Worm (Caenorhabditis elegans) whole organism, L4 larva: Measurements from ENCODE around the gene cpsf-3.
A peak's percentile ranks its signal among the peaks of the same experiment; 100 is the strongest.

Experiments used
- F37D6.2 ChIP-seq: sonication (generic microtip); optimal IDR thresholded peaks from 2 replicates; lab custom pipeline; 2016; ENCODE audit warnings: mild to moderate bottlenecking, missing genetic modification characterization, missing compliant biosample characterization
- T20F7.1 ChIP-seq: fragments of 200-800 bp; sonication (Bioruptor generic); optimal IDR thresholded peaks from 2 replicates; lab custom pipeline; 2018; ENCODE audit warnings: mild to moderate bottlenecking, missing genetic modification characterization, missing compliant biosample characterization
- T26A8.4 ChIP-seq: fragments of 200-800 bp; sonication (Bioruptor generic); IDR thresholded peaks from 2 replicates; pipeline ENCODE4 v1.3.6; 2022; ENCODE audit warnings: missing genetic modification characterization, missing compliant biosample characterization
- Y105C5A.15 ChIP-seq: fragments of 200-800 bp; sonication (Bioruptor generic); IDR thresholded peaks from 2 replicates; pipeline ENCODE4 v1.3.6; 2022; ENCODE audit warnings: missing genetic modification characterization, missing compliant biosample characterization
- Y48G9A.11 ChIP-seq: fragments of 200-800 bp; sonication (Bioruptor generic); IDR thresholded peaks from 2 replicates; pipeline ENCODE4 v1.3.6; 2022; ENCODE audit warnings: missing genetic modification reagents, missing genetic modification characterization, missing compliant biosample characterization
- Y75B8A.6 ChIP-seq: fragments of 200-800 bp; sonication (Bioruptor generic); IDR thresholded peaks from 2 replicates; pipeline ENCODE4 v1.3.6; 2022; ENCODE audit warnings: missing genetic modification reagents, missing genetic modification characterization, missing compliant biosample characterization
- ZK337.2 ChIP-seq: fragments of 200-800 bp; sonication (Bioruptor generic); IDR thresholded peaks from 2 replicates; pipeline ENCODE4 v1.3.6; 2022; ENCODE audit warnings: missing genetic modification reagents, missing genetic modification characterization, missing compliant biosample characterization
- aha-1 ChIP-seq: fragments of 150-350 bp; peaks from one replicate; lab custom pipeline; 2014; ENCODE audit warnings: missing biosample characterization, missing genetic modification characterization
- aly-2 ChIP-seq: sonication (generic microtip); optimal IDR thresholded peaks from 2 replicates; lab custom pipeline; 2018; ENCODE audit warnings: missing biosample characterization, missing genetic modification characterization
- arid-1 ChIP-seq: fragments of 200-800 bp; sonication (Bioruptor generic); conservative IDR thresholded peaks from 2 replicates; pipeline ENCODE4 v1.3.6; 2022; ENCODE audit warnings: missing genetic modification reagents, missing genetic modification characterization, missing compliant biosample characterization
- ceh-28 ChIP-seq: fragments of 150-350 bp; optimal IDR thresholded peaks from 2 replicates; lab custom pipeline; 2014; ENCODE audit warnings: missing biosample characterization, missing genetic modification reagents, missing genetic modification characterization
- ceh-44 ChIP-seq: fragments of 200-800 bp; sonication (Bioruptor generic); IDR thresholded peaks from 2 replicates; pipeline ENCODE4 v1.3.6; 2022; ENCODE audit warnings: missing genetic modification reagents, missing genetic modification characterization, missing compliant biosample characterization
- ceh-62 ChIP-seq: sonication (generic microtip); optimal IDR thresholded peaks from 2 replicates; lab custom pipeline; 2017; ENCODE audit warnings: missing biosample characterization, missing genetic modification characterization
- ceh-82 ChIP-seq: sonication (generic microtip); optimal IDR thresholded peaks from 2 replicates; lab custom pipeline; 2017; ENCODE audit warnings: missing biosample characterization, missing genetic modification characterization
- ces-1 ChIP-seq: fragments of 150-350 bp; sonication (generic microtip); optimal IDR thresholded peaks from 4 replicates; lab custom pipeline; 2014; ENCODE audit warnings: missing biosample characterization, missing genetic modification reagents, missing genetic modification characterization
- daf-16 ChIP-seq, 3 experiments: sonication (generic microtip); optimal IDR thresholded peaks; 2 replicates each; lab custom pipeline; 2016 to 2017; ENCODE audit warnings: missing genetic modification characterization in 3 of 3, missing genetic modification reagents in 3 of 3, mild to moderate bottlenecking in 2 of 3, missing compliant biosample characterization in 2 of 3, missing biosample characterization in 1 of 3, moderate library complexity in 1 of 3
- daf-19 ChIP-seq: fragments of 200-800 bp; sonication (Bioruptor generic); conservative IDR thresholded peaks from 2 replicates; pipeline ENCODE4 v1.3.6; 2022; ENCODE audit warnings: missing genetic modification characterization, missing compliant biosample characterization
- dpl-1 ChIP-seq: fragments of 150-350 bp; optimal IDR thresholded peaks from 2 replicates; lab custom pipeline; 2014; ENCODE audit warnings: missing biosample characterization, missing genetic modification reagents, missing genetic modification characterization
- dve-1 ChIP-seq: sonication (generic microtip); optimal IDR thresholded peaks from 2 replicates; lab custom pipeline; 2017; ENCODE audit warnings: antibody characterized with exemption, mild to moderate bottlenecking, missing genetic modification characterization, missing compliant biosample characterization; ENCODE audit not compliant: insufficient read depth
- egl-27 ChIP-seq: sonication (generic microtip); optimal IDR thresholded peaks from 3 replicates; lab custom pipeline; 2017; ENCODE audit warnings: missing biosample characterization, missing genetic modification reagents, missing genetic modification characterization
- fkh-10 ChIP-seq: fragments of 150-350 bp; optimal IDR thresholded peaks from 2 replicates; lab custom pipeline; 2014; ENCODE audit warnings: missing biosample characterization, missing genetic modification reagents, missing genetic modification characterization
- hif-1 ChIP-seq, 2 experiments: sonication (generic microtip); optimal IDR thresholded peaks; 2 replicates each; lab custom pipeline; 2016 to 2017; ENCODE audit warnings: missing compliant biosample characterization in 2 of 2, missing genetic modification characterization in 2 of 2, missing genetic modification reagents in 2 of 2, missing genotype in 2 of 2, mild to moderate bottlenecking in 1 of 2
- hlh-11 ChIP-seq: fragments of 200-800 bp; sonication (Bioruptor generic); optimal IDR thresholded peaks from 2 replicates; lab custom pipeline; 2018; ENCODE audit warnings: mild to moderate bottlenecking, missing genetic modification characterization, missing compliant biosample characterization
- hlh-30 ChIP-seq: sonication (generic microtip); optimal IDR thresholded peaks from 2 replicates; lab custom pipeline; 2017; ENCODE audit warnings: antibody characterized with exemption, mild to moderate bottlenecking, missing genetic modification characterization, missing compliant biosample characterization; ENCODE audit not compliant: insufficient read depth
- hmg-1.1 ChIP-seq: fragments of 200-800 bp; sonication (Bioruptor generic); IDR thresholded peaks from 2 replicates; pipeline ENCODE4 v1.3.6; 2022; ENCODE audit warnings: missing genetic modification reagents, missing genetic modification characterization, missing compliant biosample characterization
- lim-7 ChIP-seq: fragments of 200-800 bp; sonication (Bioruptor generic); IDR thresholded peaks from 2 replicates; pipeline ENCODE4 v1.3.6; 2022; ENCODE audit warnings: missing genetic modification characterization, missing compliant biosample characterization
- lin-1 ChIP-seq: fragments of 200-800 bp; sonication (Bioruptor generic); IDR thresholded peaks from 2 replicates; pipeline ENCODE4 v1.3.6; 2022; ENCODE audit warnings: missing genetic modification reagents, missing genetic modification characterization, missing compliant biosample characterization
- lin-15B ChIP-seq: fragments of 150-350 bp; sonication (generic microtip); optimal IDR thresholded peaks from 3 replicates; lab custom pipeline; 2014; ENCODE audit warnings: missing biosample characterization, missing genetic modification characterization
- lin-29 ChIP-seq: fragments of 200-800 bp; sonication (Bioruptor generic); IDR thresholded peaks from 2 replicates; pipeline ENCODE4 v1.3.6; 2022; ENCODE audit warnings: missing genetic modification reagents, missing genetic modification characterization, missing compliant biosample characterization
- lir-3 ChIP-seq: sonication (generic microtip); optimal IDR thresholded peaks from 2 replicates; lab custom pipeline; 2016; ENCODE audit warnings: mild to moderate bottlenecking, missing genetic modification characterization, missing compliant biosample characterization
- lsy-2 ChIP-seq, 2 experiments: fragments of 150-350 bp in 1 of 2; sonication (generic microtip) in 1 of 2; optimal IDR thresholded peaks; 2 replicates each; lab custom pipeline; 2014 to 2017; ENCODE audit warnings: missing biosample characterization in 2 of 2, missing genetic modification characterization in 2 of 2
- madf-5 ChIP-seq, 2 experiments: fragments of 200-800 bp; sonication (Bioruptor generic); IDR thresholded peaks; 2 replicates each; pipeline ENCODE4 v1.3.6; 2022; ENCODE audit warnings: missing compliant biosample characterization in 2 of 2, missing genetic modification characterization in 2 of 2
- mep-1 ChIP-seq: fragments of 150-350 bp; sonication (generic microtip); optimal IDR thresholded peaks from 3 replicates; lab custom pipeline; 2014; ENCODE audit warnings: missing biosample characterization, missing genetic modification characterization
- mes-2 ChIP-seq: sonication (generic microtip); optimal IDR thresholded peaks from 2 replicates; lab custom pipeline; 2016; ENCODE audit warnings: missing genotype, mild to moderate bottlenecking, missing genetic modification characterization, missing compliant biosample characterization; ENCODE audit not compliant: poor library complexity, severe bottlenecking
- mxl-2 ChIP-seq: fragments of 200-800 bp; sonication (Bioruptor generic); conservative IDR thresholded peaks from 2 replicates; pipeline ENCODE4 v1.3.6; 2022; ENCODE audit warnings: missing genetic modification reagents, missing genetic modification characterization, missing compliant biosample characterization
- mxl-3 ChIP-seq: fragments of 200-800 bp; sonication (Bioruptor generic); optimal IDR thresholded peaks from 2 replicates; lab custom pipeline; 2018; ENCODE audit warnings: mild to moderate bottlenecking, missing genetic modification characterization, missing compliant biosample characterization
- nhr-10 ChIP-seq: fragments of 150-350 bp; optimal IDR thresholded peaks from 2 replicates; lab custom pipeline; 2014; ENCODE audit warnings: missing biosample characterization, missing genetic modification characterization
- nhr-11 ChIP-seq: fragments of 150-350 bp; optimal IDR thresholded peaks from 2 replicates; lab custom pipeline; 2014; ENCODE audit warnings: missing biosample characterization, missing genetic modification characterization
- nhr-111 ChIP-seq: fragments of 200-800 bp; sonication (Bioruptor generic); optimal IDR thresholded peaks from 2 replicates; lab custom pipeline; 2018; ENCODE audit warnings: mild to moderate bottlenecking, missing genetic modification characterization, missing compliant biosample characterization
- nhr-42 ChIP-seq: fragments of 200-800 bp; sonication (Bioruptor generic); IDR thresholded peaks from 2 replicates; pipeline ENCODE4 v1.3.6; 2022; ENCODE audit warnings: missing genetic modification characterization, missing compliant biosample characterization
- nhr-77 ChIP-seq: fragments of 150-350 bp; optimal IDR thresholded peaks from 2 replicates; lab custom pipeline; 2014; ENCODE audit warnings: missing biosample characterization, missing genetic modification characterization
- pqm-1 ChIP-seq: sonication (generic microtip); optimal IDR thresholded peaks from 2 replicates; lab custom pipeline; 2017; ENCODE audit warnings: missing biosample characterization, missing genetic modification characterization
- saeg-2 ChIP-seq: fragments of 200-800 bp; sonication (Bioruptor generic); IDR thresholded peaks from 2 replicates; pipeline ENCODE4 v1.3.6; 2022; ENCODE audit warnings: missing genetic modification reagents, missing genetic modification characterization, missing compliant biosample characterization
- snpc-4 ChIP-seq: fragments of 150-350 bp; optimal IDR thresholded peaks from 2 replicates; lab custom pipeline; 2014; ENCODE audit warnings: missing biosample characterization, missing genetic modification characterization
- spr-1 ChIP-seq: sonication (generic microtip); optimal IDR thresholded peaks from 2 replicates; lab custom pipeline; 2016; ENCODE audit warnings: mild to moderate bottlenecking, missing genetic modification characterization, missing compliant biosample characterization
- tra-1 ChIP-seq: fragments of 200-800 bp; sonication (Bioruptor generic); IDR thresholded peaks from 2 replicates; pipeline ENCODE4 v1.3.6; 2022; ENCODE audit warnings: missing genetic modification reagents, missing genetic modification characterization, missing compliant biosample characterization
- unc-39 ChIP-seq: sonication (generic microtip); optimal IDR thresholded peaks from 2 replicates; lab custom pipeline; 2017; ENCODE audit warnings: missing biosample characterization, missing genetic modification characterization
- zag-1 ChIP-seq: fragments of 150-350 bp; optimal IDR thresholded peaks from 2 replicates; lab custom pipeline; 2014; ENCODE audit warnings: missing biosample characterization, missing genetic modification characterization
- zfp-3 ChIP-seq: fragments of 200-800 bp; sonication (Bioruptor generic); conservative IDR thresholded peaks from 2 replicates; pipeline ENCODE4 v1.3.6; 2022; ENCODE audit warnings: missing genetic modification reagents, missing genetic modification characterization, missing compliant biosample characterization
- zip-11 ChIP-seq: fragments of 200-800 bp; sonication (Bioruptor generic); IDR thresholded peaks from 2 replicates; pipeline ENCODE4 v1.3.6; 2022; ENCODE audit warnings: missing genetic modification characterization, missing compliant biosample characterization
- zip-2 ChIP-seq: fragments of 150-350 bp; optimal IDR thresholded peaks from 2 replicates; lab custom pipeline; 2014; ENCODE audit warnings: missing biosample characterization, missing genetic modification characterization

The cpsf-3 gene

ce11 chrIV:13314181-13314580, 31.5 kb upstream of the cpsf-3 start:
- TF ChIP-seq ceh-28 (tag; lab: Kevin White, UChicago) (no peak), mxl-2 (GFP tag; lab: Robert Waterston, UW) (0 out of 2 replicates have a peak, but pooled peaks have one; percentile 32), mxl-3 (peak; percentile 40), madf-5 (GFP tag; IDR thresholded peaks at IDR 0.05; lab: Robert Waterston, UW) (no peak), dve-1 (peak; percentile 97), hlh-30 (tag; lab: Kevin White, UChicago) (peak; percentile 60), Y105C5A.15 (GFP tag; lab: Robert Waterston, UW) (no peak), aly-2 (no peak), nhr-11 (tag; lab: Kevin White, UChicago) (no peak), mep-1 (peak; percentile 65), nhr-42 (GFP tag; lab: Robert Waterston, UW) (no peak), zag-1 (tag; lab: Kevin White, UChicago) (no peak), ceh-82 (tag; lab: Kevin White, UChicago) (no peak), T26A8.4 (GFP tag; lab: Robert Waterston, UW) (no peak), ZK337.2 (no peak), aha-1 (tag; lab: Kevin White, UChicago) (no peak), hlh-11 (peak; percentile 94), ces-1 (GFP tag; lab: Kevin White, UChicago) (no peak), zip-11 (GFP tag; lab: Robert Waterston, UW) (no peak), lin-15B (tag; lab: Kevin White, UChicago) (no peak), lin-1 (GFP tag; lab: Robert Waterston, UW) (peak; percentile 41; the same call in 1 of the 2 replicates), spr-1 (tag; lab: Kevin White, UChicago) (no peak), ceh-44 (no peak), daf-16 (GFP tag; optimal IDR thresholded peaks at IDR 0.05; lab: Kevin White, UChicago) (peak in 1 of 2 experiments; percentile 24), daf-16 (tag; optimal IDR thresholded peaks at IDR 0.05; lab: Kevin White, UChicago) (peak; percentile 81), nhr-77 (tag; lab: Kevin White, UChicago) (peak; percentile 49), arid-1 (GFP tag; lab: Robert Waterston, UW) (peak; percentile 40; the same call in 1 of the 2 replicates), lsy-2 (tag; optimal IDR thresholded peaks at IDR 0.05; lab: Kevin White, UChicago) (peak in 1 of 2 experiments; percentile 39), lir-3 (no peak), fkh-10 (no peak), daf-19 (GFP tag; lab: Robert Waterston, UW) (no peak), lin-29 (GFP tag; lab: Robert Waterston, UW) (no peak), dpl-1 (no peak), mes-2 (tag; lab: Kevin White, UChicago) (peak; percentile 51), Y75B8A.6 (GFP tag; lab: Robert Waterston, UW) (0 out of 2 replicates have a peak, but pooled peaks have one; percentile 19), snpc-4 (no peak), saeg-2 (GFP tag; lab: Robert Waterston, UW) (no peak), pqm-1 (tag; lab: Kevin White, UChicago) (peak; percentile 82), nhr-111 (no peak), zfp-3 (GFP tag; lab: Robert Waterston, UW) (no peak), Y48G9A.11 (GFP tag; lab: Robert Waterston, UW) (no peak), tra-1 (GFP tag; lab: Robert Waterston, UW) (peak; percentile 80; the same call in 1 of the 2 replicates), lim-7 (GFP tag; lab: Robert Waterston, UW) (no peak), hif-1 (tag; optimal IDR thresholded peaks at IDR 0.05; lab: Kevin White, UChicago) (no peak), zip-2 (no peak), nhr-10 (tag; lab: Kevin White, UChicago) (peak; percentile 31), egl-27 (no peak), F37D6.2 (no peak), ceh-62 (tag; lab: Kevin White, UChicago) (no peak), T20F7.1 (peak; percentile 10), hmg-1.1 (GFP tag; lab: Robert Waterston, UW) (no peak), unc-39 (tag; lab: Kevin White, UChicago) (no peak)
